Fruit fly (Drosophila melanogaster): Measurements from ENCODE around the gene CG12480.

CG12480 gene

dm6 chrX:14208426-14209208 is 39.2 kb downstream of the CG12480 start (continued):
- peak; percentile 69 for TF ChIP-seq CG5180 (GFP tag; optimal IDR thresholded peaks at IDR 0.05)
- TF ChIP-seq dm (GFP tag; optimal IDR thresholded peaks at IDR 0.05) = no peak
- peak; percentile 70 for TF ChIP-seq CG7271 (tag; optimal IDR thresholded peaks at IDR 0.05)
- TF ChIP-seq wor (GFP tag; IDR thresholded peaks at IDR 0.05) = peak; percentile 39; the same call in 1 of the 2 replicates
- peak; percentile 65 for TF ChIP-seq CG13424 (tag; optimal IDR thresholded peaks at IDR 0.05)
- TF ChIP-seq hkb (optimal IDR thresholded peaks at IDR 0.05) = no peak
- TF ChIP-seq hkb (GFP tag; IDR thresholded peaks at IDR 0.05) = peak; percentile 82
- no peak for TF ChIP-seq pan (optimal IDR thresholded peaks at IDR 0.05)
- peak in 1 of 2 experiments; percentile 58 for TF ChIP-seq pan (GFP tag; optimal IDR thresholded peaks at IDR 0.05 in 1 of 2, IDR thresholded peaks at IDR 0.05 in 1 of 2)
- peak; percentile 74 for TF ChIP-seq MTF-1 (GFP tag; optimal IDR thresholded peaks at IDR 0.05; ENCODE audit: borderline replicate concordance)
- TF ChIP-seq CG2116 (GFP tag; optimal IDR thresholded peaks at IDR 0.05) = peak; percentile 10
- TF ChIP-seq nau (GFP tag; optimal IDR thresholded peaks at IDR 0.05) = peak; percentile 43
- TF ChIP-seq ato (GFP tag; IDR thresholded peaks at IDR 0.05; ENCODE audit: partially characterized antibody) = no peak
- TF ChIP-seq CG10147 (GFP tag; optimal IDR thresholded peaks at IDR 0.05) = peak; percentile 56
- TF ChIP-seq CG1233 (GFP tag; optimal IDR thresholded peaks at IDR 0.05) = peak; percentile 63
- TF ChIP-seq gce (GFP tag; IDR thresholded peaks at IDR 0.05) = peak; percentile 73; the same call in 1 of the 3 replicates
- TF ChIP-seq Bdp1 (GFP tag; optimal IDR thresholded peaks at IDR 0.05) = no peak
- no peak for TF ChIP-seq Stat92E (GFP tag; optimal IDR thresholded peaks at IDR 0.05)
- TF ChIP-seq Meics (GFP tag; optimal IDR thresholded peaks at IDR 0.05) = peak; percentile 41
- no peak for TF ChIP-seq CG31224 (GFP tag; IDR thresholded peaks at IDR 0.05)
- TF ChIP-seq Elba2 (GFP tag; optimal IDR thresholded peaks at IDR 0.05) = no peak
- TF ChIP-seq Mrtf (GFP tag; IDR thresholded peaks at IDR 0.05) = peak; percentile 64; the same call in 1 of the 3 replicates
- TF ChIP-seq ttk (GFP tag; IDR thresholded peaks at IDR 0.05) = peak; percentile 42; the same call in 1 of the 2 replicates
- TF ChIP-seq CG12659 (GFP tag; optimal IDR thresholded peaks at IDR 0.05) = peak; percentile 48
- no peak for TF ChIP-seq unc-4 (GFP tag; IDR thresholded peaks at IDR 0.05; ENCODE audit: partially characterized antibody)
- 0 out of 3 replicates have a peak, but pooled peaks have one; percentile 26 for TF ChIP-seq CG6175 (GFP tag; IDR thresholded peaks at IDR 0.05)
- TF ChIP-seq CG2129 (GFP tag; IDR thresholded peaks at IDR 0.05; ENCODE audit: partially characterized antibody) = no peak
- peak; percentile 41; the same call in 1 of the 3 replicates for TF ChIP-seq H15 (GFP tag; IDR thresholded peaks at IDR 0.05)
- TF ChIP-seq repo (GFP tag; optimal IDR thresholded peaks at IDR 0.05) = no peak
- TF ChIP-seq abd-A (tag; optimal IDR thresholded peaks at IDR 0.05) = no peak
- peak; percentile 63 for TF ChIP-seq Spps (tag; optimal IDR thresholded peaks at IDR 0.05)
- TF ChIP-seq CG12391 (tag; optimal IDR thresholded peaks at IDR 0.05) = peak; percentile 74
- 0 out of 3 replicates have a peak, but pooled peaks have one; percentile 44 for TF ChIP-seq CG34422 (GFP tag; IDR thresholded peaks at IDR 0.05)
- TF ChIP-seq Trl (optimal IDR thresholded peaks at IDR 0.05) = peak; percentile 16 to 22
- TF ChIP-seq Trl (GFP tag; optimal IDR thresholded peaks at IDR 0.05) = peak; percentile 20
- no peak for TF ChIP-seq CG9876 (GFP tag; optimal IDR thresholded peaks at IDR 0.05)
- TF ChIP-seq CG3407 (GFP tag; optimal IDR thresholded peaks at IDR 0.05) = no peak
- peak; percentile 68 for TF ChIP-seq Med (GFP tag)
- peak; percentile 59; the same call in 2 of the 3 replicates for TF ChIP-seq otp (GFP tag; IDR thresholded peaks at IDR 0.05)
- no peak for TF ChIP-seq rib (GFP tag; IDR thresholded peaks at IDR 0.05)
- TF ChIP-seq sc (optimal IDR thresholded peaks at IDR 0.05) = no peak
- peak; percentile 42 for TF ChIP-seq sc (GFP tag; optimal IDR thresholded peaks at IDR 0.05)
- peak; percentile 77 for TF ChIP-seq CG8388 (GFP tag; optimal IDR thresholded peaks at IDR 0.05)
- TF ChIP-seq sna (GFP tag; IDR thresholded peaks at IDR 0.05; ENCODE audit: partially characterized antibody) = no peak
- no peak for TF ChIP-seq usp (GFP tag; optimal IDR thresholded peaks at IDR 0.05)
- TF ChIP-seq run (tag; optimal IDR thresholded peaks at IDR 0.05) = no peak
- TF ChIP-seq Sry-δ (GFP tag; optimal IDR thresholded peaks at IDR 0.05) = peak; percentile 2
- no peak for TF ChIP-seq CG8944 (GFP tag; optimal IDR thresholded peaks at IDR 0.05)
- TF ChIP-seq CG43689 (GFP tag; IDR thresholded peaks at IDR 0.05) = no peak
